4 worm cellular contexts compared by ENCODE assay signal in genomic region chrII:12992980-12993379, ce11.
A peak's percentile ranks its signal among the peaks of the same experiment; 100 is the strongest.
TF ChIP-seq lines count a peak whose summit lies in the region.

No protein-coding gene starts in this region.

TF ChIP-seq in whole organism, L1 larva, 84 proteins besides CTCF, POLR2A, EP300 and RAD21:
- TF ChIP-seq nhr-85 (tag; lab: Kevin White, UChicago) (peak; percentile 45), pax-3 (tag; optimal IDR thresholded peaks at IDR 0.05; lab: Kevin White, UChicago) (no peak), aly-2 (tag; optimal IDR thresholded peaks at IDR 0.05; lab: Kevin White, UChicago) (peak; percentile 48)
TF ChIP-seq in whole organism, L1 larva: peak in this region for 2.

TF ChIP-seq in whole organism, early embryonic, 17 proteins besides CTCF, POLR2A, EP300 and RAD21:
- peak; percentile 61 for TF ChIP-seq ama-1 (optimal IDR thresholded peaks at IDR 0.05; lab: Kevin White, UChicago)
- no peak for TF ChIP-seq sea-1 (GFP tag; conservative IDR thresholded peaks at IDR 0.05; lab: Robert Waterston, UW)

TF ChIP-seq in whole organism, late embryonic, 69 proteins besides CTCF, POLR2A, EP300 and RAD21:
- no peak for TF ChIP-seq elt-4 (tag; optimal IDR thresholded peaks at IDR 0.05; lab: Kevin White, UChicago)
- TF ChIP-seq madf-2 (tag; optimal IDR thresholded peaks at IDR 0.05; lab: Kevin White, UChicago), result no peak
- TF ChIP-seq che-1 (tag; optimal IDR thresholded peaks at IDR 0.05; lab: Kevin White, UChicago), result no peak
- peak; percentile 12 for TF ChIP-seq ama-1 (optimal IDR thresholded peaks at IDR 0.05; lab: Kevin White, UChicago)
- TF ChIP-seq F13H6.1 (tag; optimal IDR thresholded peaks at IDR 0.05; lab: Kevin White, UChicago), result no peak
- TF ChIP-seq K09A11.1 (tag; optimal IDR thresholded peaks at IDR 0.05; lab: Kevin White, UChicago; ENCODE audit: insufficient read depth), result no peak

TF ChIP-seq in whole organism, mixed stage, embryonic, 35 proteins besides CTCF, POLR2A, EP300 and RAD21:
- TF ChIP-seq zip-8 (tag; optimal IDR thresholded peaks at IDR 0.05; lab: Kevin White, UChicago) (peak; percentile 93), nhr-2 (tag; optimal IDR thresholded peaks at IDR 0.05; lab: Kevin White, UChicago) (peak; percentile 72), cnd-1 (tag; optimal IDR thresholded peaks at IDR 0.05; lab: Kevin White, UChicago) (peak; percentile 36), tbx-8 (GFP tag; optimal IDR thresholded peaks at IDR 0.05; lab: Kevin White, UChicago) (no peak)

Comparison
In these comparisons a context has a peak if more than half of its experiments do, and no peak if none do; other contexts are left out.
1. Of the 10 proteins assayed by ChIP-seq in both whole organism, L1 larva and whole organism, late embryonic: peak only in whole organism, L1 larva: none; only in whole organism, late embryonic: ama-1; in both: none; in neither: 9.